Fruit fly (Drosophila melanogaster): ENCODE results near the gene Ptp61F.

The Ptp61F gene

dm6 chr3L:1313039-1313766, 161.9 kb downstream of the Ptp61F start, which contains the start of the genes sturkopf and Herc4 (continued):
- TF ChIP-seq H15 (GFP tag; IDR thresholded peaks at IDR 0.05) (no peak; the same call in 2 of the 3 replicates), bcd (GFP tag; optimal IDR thresholded peaks at IDR 0.05) (peak; percentile 86), CG32772 (GFP tag; IDR thresholded peaks at IDR 0.05) (no peak; the same call in 1 of the 2 replicates), tap (tag; optimal IDR thresholded peaks at IDR 0.05) (peak; percentile 36), Abd-B (GFP tag; optimal IDR thresholded peaks at IDR 0.05) (peak; percentile 86), CG17568 (GFP tag; optimal IDR thresholded peaks at IDR 0.05) (no peak), CG3726 (GFP tag; IDR thresholded peaks at IDR 0.05) (no peak), CG17361 (GFP tag; IDR thresholded peaks at IDR 0.05) (peak; percentile 94), row (GFP tag; IDR thresholded peaks at IDR 0.05) (peak; percentile 88)

- no peak for TF ChIP-seq CG14667 (GFP tag; IDR thresholded peaks at IDR 0.05)
- TF ChIP-seq lov (optimal IDR thresholded peaks at IDR 0.05) = no peak
- TF ChIP-seq lov (GFP tag; IDR thresholded peaks at IDR 0.05) = no peak
- no peak for TF ChIP-seq esg (GFP tag; conservative IDR thresholded peaks at IDR 0.05)
- peak; percentile 63 for TF ChIP-seq tna (GFP tag; IDR thresholded peaks at IDR 0.05; ENCODE audit: partially characterized antibody)
- no peak for TF ChIP-seq CG4404 (GFP tag; IDR thresholded peaks at IDR 0.05)
- TF ChIP-seq mld (GFP tag; IDR thresholded peaks at IDR 0.05; ENCODE audit: partially characterized antibody) = peak; percentile 10; the same call in 1 of the 3 replicates
- TF ChIP-seq CG10959 (GFP tag; IDR thresholded peaks at IDR 0.05) = no peak
- TF ChIP-seq CG11456 (GFP tag; IDR thresholded peaks at IDR 0.05) = peak; percentile 81
- TF ChIP-seq CG4360 (GFP tag; IDR thresholded peaks at IDR 0.05) = 0 out of 2 replicates have a peak, but pooled peaks have one; percentile 36
- no peak for TF ChIP-seq CG4730 (GFP tag; IDR thresholded peaks at IDR 0.05)
- TF ChIP-seq salm (tag; optimal IDR thresholded peaks at IDR 0.05) = no peak
- TF ChIP-seq CG17829 (tag; optimal IDR thresholded peaks at IDR 0.05) = peak; percentile 61
- TF ChIP-seq Dbx (GFP tag; IDR thresholded peaks at IDR 0.05) = peak; percentile 68; the same call in 2 of the 3 replicates
- TF ChIP-seq aop (GFP tag; IDR thresholded peaks at IDR 0.05) = no peak
- TF ChIP-seq chinmo (GFP tag; IDR thresholded peaks at IDR 0.05; ENCODE audit: partially characterized antibody) = 0 out of 4 replicates have a peak, but pooled peaks have one; percentile 57
- no peak for TF ChIP-seq bcd (GFP tag; optimal IDR thresholded peaks at IDR 0.05)
- TF ChIP-seq CG6683 (GFP tag; optimal IDR thresholded peaks at IDR 0.05) = peak; percentile 31
- TF ChIP-seq p53 (GFP tag; optimal IDR thresholded peaks at IDR 0.05) = peak; percentile 49
- peak; percentile 59; the same call in 1 of the 2 replicates for TF ChIP-seq cas (GFP tag; IDR thresholded peaks at IDR 0.05)
- TF ChIP-seq CrebB (tag; optimal IDR thresholded peaks at IDR 0.05) = peak; percentile 48
- TF ChIP-seq BtbVII (GFP tag; optimal IDR thresholded peaks at IDR 0.05) = no peak
- TF ChIP-seq CG18476 (GFP tag; optimal IDR thresholded peaks at IDR 0.05) = no peak
- no peak for TF ChIP-seq sr (GFP tag; IDR thresholded peaks at IDR 0.05)
- no peak for TF ChIP-seq bowl (GFP tag; IDR thresholded peaks at IDR 0.05)
- TF ChIP-seq Gug (GFP tag; IDR thresholded peaks at IDR 0.05) = peak; percentile 41; the same call in 1 of the 4 replicates
- TF ChIP-seq ttk (GFP tag; IDR thresholded peaks at IDR 0.05) = no peak
- 0 out of 2 replicates have a peak, but pooled peaks have one; percentile 28 for TF ChIP-seq H2.0 (GFP tag; IDR thresholded peaks at IDR 0.05)
- TF ChIP-seq Antp (GFP tag; optimal IDR thresholded peaks at IDR 0.05) = peak; percentile 76
- TF ChIP-seq E2f2 (GFP tag; IDR thresholded peaks at IDR 0.05) = peak; percentile 53
- TF ChIP-seq Nf-YA (GFP tag; IDR thresholded peaks at IDR 0.05) = no peak
- TF ChIP-seq CG8359 (GFP tag; optimal IDR thresholded peaks at IDR 0.05; ENCODE audit: borderline replicate concordance) = no peak
- TF ChIP-seq CG12659 (GFP tag; optimal IDR thresholded peaks at IDR 0.05) = peak; percentile 86
- TF ChIP-seq CG6654 (GFP tag; optimal IDR thresholded peaks at IDR 0.05) = no peak
- peak; percentile 43 for TF ChIP-seq gfzf (GFP tag; optimal IDR thresholded peaks at IDR 0.05)
- TF ChIP-seq CG18599 (GFP tag; optimal IDR thresholded peaks at IDR 0.05) = peak; percentile 38
- peak; percentile 52 for TF ChIP-seq Fer1 (GFP tag; optimal IDR thresholded peaks at IDR 0.05)
- TF ChIP-seq Usf (GFP tag; optimal IDR thresholded peaks at IDR 0.05) = no peak
- TF ChIP-seq luna (GFP tag; optimal IDR thresholded peaks at IDR 0.05) = no peak
- peak; percentile 73 for TF ChIP-seq ssp (GFP tag; IDR thresholded peaks at IDR 0.05)
These were observed 167.9 kb downstream of the Ptp61F start, which contains the start of the genes Ctr9 and Nt5a for dm6 chr3L:1307005-1307632. Gene Ctr9, plus strand, starts transcription at chr3L:1307224. Gene Nt5a, minus strand, starts transcription at chr3L:1307418.

All from whole organism, embryonic.